Fruit fly (Drosophila melanogaster): Measurements from ENCODE around the gene CG9396.

CG9396 gene

DNA sequence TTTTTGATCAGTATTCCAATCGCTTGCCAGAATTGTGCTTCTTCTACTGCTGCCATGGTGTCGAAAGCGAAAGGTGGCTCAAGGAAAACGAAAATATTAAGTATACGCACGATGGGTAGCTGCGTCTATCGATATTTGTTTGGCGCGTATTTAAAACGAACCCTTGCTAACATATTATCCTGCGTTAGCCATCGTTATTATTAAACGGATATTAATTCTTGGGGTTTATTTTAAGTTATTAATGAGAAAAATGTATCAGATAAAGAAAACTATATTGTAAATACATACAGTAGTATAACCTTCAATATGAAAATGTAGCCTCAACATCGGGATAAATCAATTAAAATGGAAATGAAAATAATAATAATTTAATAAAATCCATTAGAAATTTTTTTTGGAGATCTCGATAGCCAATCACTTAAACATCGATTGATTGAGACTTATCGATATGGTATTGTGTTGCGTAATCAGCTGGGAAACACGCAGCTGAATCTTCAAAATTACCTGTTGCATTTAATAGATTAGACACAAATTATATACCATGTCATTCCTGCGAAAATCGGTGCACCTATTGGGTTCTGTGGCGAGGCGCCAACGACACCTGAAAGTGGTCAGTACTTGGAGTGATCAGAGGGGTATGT, 16.0 kb downstream of the CG9396 start, which contains the start of the genes CG9386 and BckdhA (continued):
- TF ChIP-seq CG30431 (GFP tag; optimal IDR thresholded peaks at IDR 0.05) (no peak), unpg (GFP tag; optimal IDR thresholded peaks at IDR 0.05) (peak; percentile 16), kay (GFP tag; optimal IDR thresholded peaks at IDR 0.05) (peak; percentile 11), cg (GFP tag; optimal IDR thresholded peaks at IDR 0.05) (no peak), lov (optimal IDR thresholded peaks at IDR 0.05) (no peak), lov (GFP tag; IDR thresholded peaks at IDR 0.05) (no peak), BtbVII (GFP tag; optimal IDR thresholded peaks at IDR 0.05) (no peak), Awh (GFP tag; IDR thresholded peaks at IDR 0.05) (no peak), Gsc (GFP tag; IDR thresholded peaks at IDR 0.05) (no peak), CG4424 (GFP tag; optimal IDR thresholded peaks at IDR 0.05) (peak; percentile 47), Oaz (GFP tag; IDR thresholded peaks at IDR 0.05) (no peak), CG6654 (GFP tag; optimal IDR thresholded peaks at IDR 0.05) (no peak), gt (GFP tag; IDR thresholded peaks at IDR 0.05) (no peak), Mes4 (GFP tag; optimal IDR thresholded peaks at IDR 0.05) (no peak), Ptx1 (GFP tag; IDR thresholded peaks at IDR 0.05) (peak; percentile 47; the same call in 1 of the 2 replicates), CG12744 (GFP tag; optimal IDR thresholded peaks at IDR 0.05) (peak; percentile 30), CG12942 (GFP tag; optimal IDR thresholded peaks at IDR 0.05) (peak; percentile 65), croc (GFP tag; conservative IDR thresholded peaks at IDR 0.05) (no peak), ac (GFP tag; optimal IDR thresholded peaks at IDR 0.05) (no peak), Bteb2 (GFP tag; optimal IDR thresholded peaks at IDR 0.05) (peak; percentile 35), CG10654 (GFP tag; optimal IDR thresholded peaks at IDR 0.05) (peak; percentile 45), CG9437 (GFP tag; optimal IDR thresholded peaks at IDR 0.05) (peak; percentile 77), org-1 (GFP tag; optimal IDR thresholded peaks at IDR 0.05) (no peak), CG1529 (GFP tag; optimal IDR thresholded peaks at IDR 0.05) (no peak), fru (optimal IDR thresholded peaks at IDR 0.05) (no peak), CG3407 (GFP tag; optimal IDR thresholded peaks at IDR 0.05) (peak; percentile 13), Atf6 (GFP tag; IDR thresholded peaks at IDR 0.05) (no peak), CG17912 (GFP tag; optimal IDR thresholded peaks at IDR 0.05) (no peak), Abd-B (GFP tag; optimal IDR thresholded peaks at IDR 0.05) (no peak), Dek (tag; optimal IDR thresholded peaks at IDR 0.05) (peak; percentile 62), pb (GFP tag; optimal IDR thresholded peaks at IDR 0.05) (no peak), CG16815 (GFP tag; optimal IDR thresholded peaks at IDR 0.05) (no peak), klu (GFP tag; IDR thresholded peaks at IDR 0.05) (no peak), sd (tag; optimal IDR thresholded peaks at IDR 0.05) (peak; percentile 6), gsb (GFP tag; IDR thresholded peaks at IDR 0.05) (no peak), CG8281 (tag; optimal IDR thresholded peaks at IDR 0.05) (no peak), ci (GFP tag; IDR thresholded peaks at IDR 0.05) (peak; percentile 53; the same call in 1 of the 3 replicates), stwl (tag; optimal IDR thresholded peaks at IDR 0.05) (no peak), chinmo (GFP tag; IDR thresholded peaks at IDR 0.05; ENCODE audit: partially characterized antibody) (peak; percentile 72; the same call in 1 of the 4 replicates), insv (GFP tag; optimal IDR thresholded peaks at IDR 0.05) (no peak), CG12659 (GFP tag; optimal IDR thresholded peaks at IDR 0.05) (peak; percentile 66), CG7372 (GFP tag; IDR thresholded peaks at IDR 0.05) (peak; percentile 98), CG8765 (GFP tag; IDR thresholded peaks at IDR 0.05) (0 out of 2 replicates have a peak, but pooled peaks have one; percentile 14), CG10979 (tag; optimal IDR thresholded peaks at IDR 0.05) (peak; percentile 76), Poxn (GFP tag; IDR thresholded peaks at IDR 0.05) (no peak), CG6254 (GFP tag; optimal IDR thresholded peaks at IDR 0.05) (no peak), Eip74EF (GFP tag; optimal IDR thresholded peaks at IDR 0.05) (no peak), ab (GFP tag; optimal IDR thresholded peaks at IDR 0.05) (no peak), Hmr (GFP tag; optimal IDR thresholded peaks at IDR 0.05) (peak; percentile 42), seq (GFP tag; IDR thresholded peaks at IDR 0.05) (no peak), luna (GFP tag; optimal IDR thresholded peaks at IDR 0.05) (no peak)

All from whole organism, embryonic.